Fruit fly (Drosophila melanogaster): ENCODE data around the gene CG5355.
A peak's percentile ranks its signal among the peaks of the same experiment; 100 is the strongest.

Gene CG5355

DNA sequence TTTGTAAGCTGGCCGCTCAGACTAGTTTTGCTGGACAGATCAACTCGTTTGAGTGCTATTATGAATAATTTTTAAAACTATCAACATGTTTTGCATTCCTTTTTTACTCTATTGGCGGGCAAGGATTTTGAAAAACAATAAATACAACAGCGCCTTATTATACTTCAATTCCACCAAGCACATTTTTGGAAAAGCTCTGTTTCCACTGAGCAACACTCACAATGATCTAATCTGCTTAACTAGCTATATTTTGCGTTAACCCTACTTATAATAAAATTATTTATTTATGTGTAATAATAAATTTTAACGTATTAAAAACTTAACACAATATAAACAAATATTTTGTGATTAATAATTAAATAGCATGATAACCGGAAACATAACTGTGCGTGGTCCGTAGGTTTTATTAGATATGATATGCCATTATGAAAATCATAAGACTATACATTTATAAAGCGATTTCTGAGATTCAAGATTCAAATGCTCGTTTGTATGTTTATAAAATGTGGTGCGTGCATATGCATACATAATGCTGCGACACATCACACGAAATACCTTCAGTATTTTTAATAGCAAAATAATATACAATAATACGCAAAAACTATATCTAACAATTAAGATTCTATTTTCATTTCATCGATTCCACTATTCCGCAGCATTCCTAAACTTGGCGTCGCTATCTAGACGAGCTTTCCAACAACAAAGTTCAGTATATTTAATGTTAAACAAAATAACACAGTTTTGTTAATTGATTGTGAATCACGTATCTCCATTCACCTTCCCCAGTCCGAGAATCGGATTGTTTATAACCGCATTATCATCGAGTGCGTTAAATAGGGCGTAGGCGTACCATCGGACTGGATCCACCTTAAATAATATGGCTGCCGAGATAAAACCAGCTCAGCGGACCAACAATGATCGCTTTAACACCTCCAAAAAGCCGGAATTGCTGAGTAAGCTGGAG lies 9.7 kb upstream of the CG5355 start, which contains the start of the genes pie and Wdfy2:
pie (minus strand) TSS at position 138 of the 964 bp plus-strand sequence.
Wdfy2 (plus strand) TSS at position 649 of the 964 bp plus-strand sequence.
- TF ChIP-seq CTCF (optimal IDR thresholded peaks at IDR 0.05): no peak
- TF ChIP-seq CG8478 (optimal IDR thresholded peaks at IDR 0.05): no peak

DNA sequence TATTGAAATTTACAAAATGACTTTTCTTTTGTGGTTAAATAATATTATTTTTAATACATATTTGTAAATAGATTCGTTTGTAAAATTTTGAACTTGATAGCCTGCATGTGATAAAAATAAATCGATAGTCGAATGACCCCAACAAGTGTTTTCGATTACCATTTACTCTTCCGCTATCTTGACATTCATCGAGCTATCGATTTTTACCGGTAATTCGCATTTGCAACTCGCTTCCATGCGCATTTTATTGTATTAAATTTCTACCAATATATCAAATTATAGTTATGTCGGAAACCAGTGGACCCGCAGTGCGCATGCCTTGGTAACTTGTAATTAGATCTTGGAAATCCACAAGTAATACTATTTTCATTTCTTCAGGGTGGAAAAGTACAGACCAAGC lies 5.7 kb upstream of the CG5355 start, which contains the start of gene RfC3:
RfC3 (plus strand) TSS at position 210 of the 400 bp plus-strand sequence.
- TF ChIP-seq CTCF (optimal IDR thresholded peaks at IDR 0.05): no peak
- no peak for TF ChIP-seq CG8478 (optimal IDR thresholded peaks at IDR 0.05)

DNA sequence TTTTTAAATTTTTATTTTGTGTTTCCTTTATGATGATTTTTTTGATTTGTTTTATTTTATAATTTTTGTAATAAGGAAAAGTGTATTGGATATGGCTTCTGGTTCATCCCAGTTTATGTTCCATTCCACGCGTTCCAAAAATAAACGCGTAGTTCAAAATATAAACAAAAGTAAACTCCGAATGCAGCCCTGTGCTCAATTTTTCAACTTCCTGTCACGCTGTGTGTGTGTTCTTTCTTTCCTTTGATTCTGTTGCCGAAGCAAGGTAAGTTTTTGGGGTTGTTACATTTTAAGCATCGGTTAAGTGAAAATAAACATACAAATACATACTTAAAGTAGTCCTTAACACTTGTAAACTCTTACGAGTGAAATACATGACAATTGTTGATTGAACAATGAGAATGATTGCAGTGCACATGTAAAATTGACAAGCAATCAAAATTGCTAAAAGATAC lies 5.1 kb downstream of the CG5355 start, which contains the start of the genes Ip259 and RpS27A:
Ip259 (plus strand) TSS at position 231 of the 455 bp plus-strand sequence.
RpS27A (plus strand) TSS at position 231 of the 455 bp plus-strand sequence.
- TF ChIP-seq CG8478 (optimal IDR thresholded peaks at IDR 0.05) (no peak), CTCF (optimal IDR thresholded peaks at IDR 0.05) (peak in 1 of 2 experiments; percentile 11)

DNA sequence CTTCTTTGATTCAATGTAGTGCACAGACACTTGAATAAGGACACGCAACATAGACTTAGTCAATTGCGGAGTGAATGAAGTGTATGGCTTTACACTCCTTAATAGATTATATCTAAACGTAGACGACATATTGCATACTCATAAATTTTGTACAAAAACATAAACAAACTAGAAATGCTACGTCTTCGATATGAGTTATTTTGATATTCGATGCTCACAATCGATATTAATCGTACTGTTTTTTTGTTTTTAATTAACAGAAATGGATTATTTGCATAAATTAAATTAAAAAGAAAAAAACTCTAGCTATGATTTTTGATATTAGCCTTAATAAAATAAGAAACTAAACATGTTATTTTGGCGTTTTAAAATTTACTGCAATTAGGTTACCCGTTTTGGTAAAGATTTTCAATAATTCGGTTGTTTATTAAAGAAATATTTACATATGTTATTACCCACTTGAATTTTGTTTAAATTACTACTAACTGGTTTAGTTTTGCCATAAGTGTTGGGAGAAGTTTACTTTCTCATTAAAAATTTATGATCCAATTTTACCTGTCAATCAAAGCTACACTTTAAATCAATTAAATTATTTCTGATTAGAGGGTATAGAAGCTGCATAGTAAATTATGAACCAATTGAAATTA lies 8.1 kb downstream of the CG5355 start, which contains the start of the genes CG17768, LSm-4 and Ir31a:
CG17768 (minus strand) TSS at position 196 of the 647 bp plus-strand sequence.
LSm-4 (minus strand) TSS at position 196 of the 647 bp plus-strand sequence.
Ir31a (plus strand) TSS at position 558 of the 647 bp plus-strand sequence.
- TF ChIP-seq CG8478 (optimal IDR thresholded peaks at IDR 0.05): no peak
- TF ChIP-seq CTCF (optimal IDR thresholded peaks at IDR 0.05): no peak

DNA sequence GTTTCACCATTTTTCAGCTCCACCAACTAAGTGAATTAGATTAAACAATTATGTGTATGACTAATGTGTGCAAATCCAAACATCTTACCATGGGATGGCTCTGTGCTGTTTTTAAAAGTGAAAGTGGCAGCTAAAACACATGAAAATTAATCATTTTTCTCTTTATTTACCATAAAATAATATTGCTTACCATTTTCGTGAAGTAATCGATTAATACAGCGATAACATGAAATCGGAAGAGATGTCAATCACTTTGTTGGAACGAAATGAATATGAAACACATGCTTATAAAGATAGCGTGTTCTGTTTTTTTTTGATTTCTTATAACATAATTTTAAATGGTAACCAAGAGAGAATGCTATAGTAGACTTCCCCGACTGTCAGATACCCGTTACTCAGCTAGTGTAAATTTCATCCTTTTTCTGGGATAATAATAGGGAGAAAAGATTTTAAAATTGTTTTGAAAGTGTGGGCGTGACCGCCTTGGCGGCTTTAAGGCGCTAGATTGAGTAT lies 9.4 kb downstream of the CG5355 start:
- TF ChIP-seq CG8478 (optimal IDR thresholded peaks at IDR 0.05) (no peak), CTCF (optimal IDR thresholded peaks at IDR 0.05) (no peak)

DNA sequence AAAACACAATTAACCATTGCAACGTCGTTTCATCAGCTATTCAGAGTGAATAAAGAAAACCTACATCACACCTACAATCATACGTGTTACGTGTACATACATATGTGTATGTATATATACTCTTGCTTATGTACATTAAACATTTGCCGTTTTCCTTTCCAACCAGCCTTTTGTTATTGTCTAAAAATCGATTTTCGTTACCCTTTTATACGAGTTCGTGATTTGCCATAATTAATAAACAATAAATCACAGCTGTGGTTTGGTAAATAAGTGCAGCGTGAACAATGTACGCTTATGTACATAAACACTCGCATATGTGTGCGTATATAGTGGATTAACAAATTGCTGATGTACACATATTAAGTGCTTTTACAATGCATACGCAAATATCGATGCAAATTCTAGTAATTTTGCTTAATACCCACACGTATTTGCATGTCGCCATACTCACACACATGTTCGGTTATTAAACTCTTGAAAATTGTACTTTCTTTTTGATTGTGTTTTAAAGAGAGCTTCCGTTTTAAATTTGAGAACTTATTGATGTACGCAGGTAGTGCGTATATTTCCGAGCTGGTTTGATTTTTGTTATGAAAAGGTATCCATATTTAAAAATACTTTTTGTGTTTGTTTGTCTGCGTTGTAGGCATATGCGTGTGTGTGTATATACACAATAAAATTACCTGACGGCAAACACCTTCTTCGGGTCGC lies 16.2 kb downstream of the CG5355 start:
- TF ChIP-seq CG8478 (optimal IDR thresholded peaks at IDR 0.05) (no peak), CTCF (optimal IDR thresholded peaks at IDR 0.05) (no peak)

DNA sequence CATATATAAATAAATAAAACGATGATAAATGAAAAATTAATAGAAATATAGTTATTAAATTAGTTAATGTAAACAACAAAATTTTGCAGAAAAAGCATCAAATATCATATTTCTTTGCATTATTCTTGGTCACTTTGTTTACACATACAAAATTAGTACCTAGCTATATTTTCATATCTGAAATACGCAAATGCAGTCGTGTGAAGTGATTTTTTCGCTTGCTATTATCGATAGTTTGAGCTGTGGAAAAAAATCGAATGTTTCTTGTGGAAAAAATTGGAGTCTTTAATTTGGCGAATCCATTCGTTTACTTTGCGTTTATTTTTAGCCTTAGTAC lies 16.8 kb downstream of the CG5355 start, which contains the start of gene Cnot4:
Cnot4 (plus strand) TSS at position 229 of the 337 bp plus-strand sequence.
- TF ChIP-seq CG8478 (optimal IDR thresholded peaks at IDR 0.05): no peak
- no peak for TF ChIP-seq CTCF (optimal IDR thresholded peaks at IDR 0.05)

DNA sequence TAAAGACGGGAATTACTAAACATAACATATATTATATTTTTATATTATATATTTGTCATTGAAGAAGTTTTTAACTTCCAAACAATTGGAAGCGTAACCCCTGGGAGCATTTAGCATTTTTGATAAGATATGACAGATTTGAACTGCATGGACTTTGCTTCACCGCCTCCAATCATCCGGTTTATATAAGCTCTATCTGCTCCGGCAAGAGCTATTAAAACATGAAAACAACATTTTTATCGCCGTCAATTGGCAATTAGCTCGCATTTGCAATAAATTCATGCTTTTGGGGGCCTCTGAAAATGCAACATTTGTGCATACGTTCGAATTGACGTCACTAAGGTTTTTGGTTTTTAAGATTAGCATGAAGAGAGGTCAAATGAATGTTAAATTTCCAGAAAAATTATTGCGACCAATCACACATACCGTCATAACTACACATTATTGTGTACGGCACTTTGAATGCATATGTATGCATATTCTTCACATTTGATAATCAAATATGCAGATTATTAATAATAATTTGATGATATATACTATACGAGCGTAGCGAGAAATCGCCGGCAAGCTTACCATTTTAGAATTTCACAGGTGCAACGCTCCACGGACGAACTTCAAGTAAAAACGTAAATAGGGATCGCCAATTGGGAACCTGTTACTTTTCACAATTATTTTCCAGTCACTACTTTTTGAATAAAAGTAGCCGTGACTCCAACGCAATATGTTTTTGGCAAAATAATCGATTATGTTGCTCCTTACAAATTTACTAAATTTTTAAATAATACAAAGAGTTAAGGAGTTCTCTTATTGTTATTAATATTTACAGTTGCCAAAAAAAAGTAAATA lies 17.4 kb downstream of the CG5355 start, which contains the start of gene Mdh1:
Mdh1 (minus strand) TSS at position 691 of the 846 bp plus-strand sequence.
- TF ChIP-seq CG8478 (optimal IDR thresholded peaks at IDR 0.05) (no peak), CTCF (optimal IDR thresholded peaks at IDR 0.05) (no peak)

DNA sequence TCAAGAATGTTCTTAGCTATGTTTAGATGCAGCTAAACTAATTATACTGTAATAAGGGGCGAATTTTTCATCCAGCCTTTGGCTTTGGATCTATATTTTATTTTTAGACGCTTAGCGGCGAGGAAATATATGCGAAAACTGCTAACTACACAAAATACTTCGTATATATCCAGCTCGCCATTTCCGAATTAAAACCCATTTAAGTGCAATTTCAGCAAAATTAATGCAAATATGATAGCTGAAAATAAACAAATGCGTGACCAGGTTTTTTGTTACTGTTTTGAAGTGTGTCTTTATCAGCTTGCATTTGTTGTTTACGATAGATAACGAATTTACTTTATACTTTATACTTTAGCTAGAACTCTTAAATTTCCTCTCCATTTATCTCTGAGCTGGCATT lies 18.2 kb downstream of the CG5355 start:
- TF ChIP-seq CTCF (optimal IDR thresholded peaks at IDR 0.05) (no peak), CG8478 (optimal IDR thresholded peaks at IDR 0.05) (no peak)

DNA sequence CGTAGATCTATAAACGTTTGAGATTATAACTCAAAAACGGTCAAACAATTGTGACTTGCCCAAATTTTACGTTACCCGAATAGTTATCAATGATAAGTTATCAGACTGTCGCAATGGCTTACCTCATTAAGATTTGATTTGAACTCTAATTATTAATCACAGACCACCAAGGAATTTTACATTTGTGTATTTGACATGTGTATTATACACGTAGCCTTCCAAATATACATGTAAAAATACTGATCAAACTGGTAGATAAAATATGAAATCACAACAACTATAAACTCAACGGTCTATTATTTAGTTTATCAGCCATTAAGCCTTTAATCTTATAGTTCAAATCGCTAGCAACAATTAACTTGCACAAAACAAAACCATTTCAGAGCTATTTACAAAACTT lies 19.8 kb downstream of the CG5355 start:
- TF ChIP-seq CTCF (optimal IDR thresholded peaks at IDR 0.05): no peak

DNA sequence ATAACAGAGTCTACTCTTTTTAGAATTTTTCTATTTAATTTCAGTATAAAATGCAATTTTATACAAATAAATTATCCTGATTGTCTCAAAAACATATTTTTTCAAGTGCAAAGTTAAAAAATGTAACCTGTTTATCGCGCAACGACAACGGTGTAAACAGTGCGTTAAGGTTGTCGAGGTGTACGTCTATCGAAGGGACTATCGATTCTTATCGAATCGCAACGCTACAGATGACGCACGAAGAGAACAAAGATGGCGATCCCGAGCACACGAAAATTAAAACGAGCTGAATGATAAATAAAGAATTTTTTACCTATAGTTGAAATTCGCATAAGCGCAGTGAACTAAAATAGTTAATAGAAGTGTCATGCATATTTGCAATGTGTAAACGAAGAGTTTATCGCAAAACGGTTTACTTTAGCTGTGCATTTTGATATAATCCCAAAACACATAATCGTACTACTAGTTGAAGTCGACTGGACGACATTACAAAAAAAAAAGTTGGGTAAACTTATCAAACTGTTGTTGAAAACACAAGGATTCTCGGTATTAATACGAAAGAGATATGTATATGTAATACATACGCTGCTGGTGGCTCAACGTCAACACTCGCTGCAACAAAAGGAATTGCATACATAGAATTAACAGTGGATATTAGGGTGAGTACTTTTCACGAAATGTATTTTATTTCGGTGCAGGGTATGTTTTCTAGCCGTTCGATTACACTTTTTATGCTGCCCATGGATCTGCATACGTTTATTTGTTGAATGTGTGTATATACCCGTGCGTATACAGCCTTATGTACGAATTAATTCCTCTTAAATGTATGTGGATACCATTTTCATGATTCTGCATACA lies 25.2 kb downstream of the CG5355 start, which contains the start of gene da:
da (plus strand) TSS at position 237 of the 858 bp plus-strand sequence.
- TF ChIP-seq CG8478 (optimal IDR thresholded peaks at IDR 0.05) (no peak), CTCF (optimal IDR thresholded peaks at IDR 0.05) (peak in 1 of 2 experiments; percentile 51)

DNA sequence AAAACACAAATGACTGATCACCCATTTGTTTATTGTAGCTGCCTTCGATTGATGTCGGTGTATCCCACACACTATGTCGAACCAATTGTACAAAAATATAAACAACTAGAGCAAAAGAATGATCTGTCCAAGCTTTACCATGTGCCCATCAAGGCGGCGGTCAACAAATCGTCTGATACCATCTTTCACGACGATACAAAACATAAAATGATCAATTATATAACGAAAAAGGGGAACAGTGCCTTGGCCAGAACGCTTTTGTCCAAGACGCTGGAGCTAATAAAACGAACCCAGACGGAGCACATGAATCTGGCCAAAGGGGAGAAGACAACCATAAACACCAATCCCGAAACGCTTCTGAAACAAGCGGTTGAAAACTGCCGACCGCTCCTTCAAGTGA lies 26.4 kb downstream of the CG5355 start:
- TF ChIP-seq CG8478 (optimal IDR thresholded peaks at IDR 0.05): no peak
- TF ChIP-seq CTCF (optimal IDR thresholded peaks at IDR 0.05): no peak

Measured in S2 (cell line).